Fruit fly (Drosophila melanogaster) whole organism, embryonic: ENCODE measurements around the gene Reck.

Experiments
- B-H1 ChIP-seq: fragments of 200-800 bp; sonication (Bioruptor generic); IDR thresholded peaks from 3 replicates; pipeline ENCODE4 v1.3.6; 2022; ENCODE audit warnings: missing biosample characterization, missing genetic modification characterization
- Blimp-1 ChIP-seq: fragments of 200-800 bp; sonication (Bioruptor generic); optimal IDR thresholded peaks from 3 replicates; lab custom pipeline; 2018; ENCODE audit warnings: missing biosample characterization, missing genetic modification characterization, mild to moderate bottlenecking, moderate library complexity, missing genetic modification reagents
- C15 ChIP-seq: fragments of 200-800 bp; sonication (Bioruptor generic); IDR thresholded peaks from 3 replicates; pipeline ENCODE4 v1.3.6; 2022; ENCODE audit warnings: missing biosample characterization, missing genetic modification characterization
- CG10147 ChIP-seq: fragments of 200-800 bp; sonication (Bioruptor generic); optimal IDR thresholded peaks from 2 replicates; lab custom pipeline; 2019; ENCODE audit warnings: missing biosample characterization, mild to moderate bottlenecking, missing genetic modification characterization, moderate library complexity
- CG10209 ChIP-seq: fragments of 200-800 bp; sonication (Bioruptor generic); optimal IDR thresholded peaks from 3 replicates; lab custom pipeline; 2017; ENCODE audit warnings: missing biosample characterization, mild to moderate bottlenecking, missing genetic modification characterization, missing genetic modification reagents
- CG11723 ChIP-seq: fragments of 200-800 bp; sonication (Bioruptor generic); optimal IDR thresholded peaks from 2 replicates; lab custom pipeline; 2017; ENCODE audit warnings: missing biosample characterization, mild to moderate bottlenecking, missing genetic modification characterization
- CG12769 ChIP-seq: fragments of 200-800 bp; sonication (Bioruptor generic); optimal IDR thresholded peaks from 2 replicates; lab custom pipeline; 2019; ENCODE audit warnings: missing biosample characterization, mild to moderate bottlenecking, missing genetic modification characterization, moderate library complexity
- CG13894 ChIP-seq: fragments of 200-800 bp; sonication (Bioruptor generic); optimal IDR thresholded peaks from 3 replicates; lab custom pipeline; 2018; ENCODE audit warnings: missing biosample characterization, mild to moderate bottlenecking, missing genetic modification characterization, moderate library complexity
- CG15696 ChIP-seq: fragments of 200-800 bp; sonication (Bioruptor generic); optimal IDR thresholded peaks from 2 replicates; lab custom pipeline; 2019; ENCODE audit warnings: missing biosample characterization, mild to moderate bottlenecking, missing genetic modification characterization, moderate library complexity
- CG16813 ChIP-seq: fragments of 200-800 bp; sonication (Bioruptor generic); IDR thresholded peaks from 3 replicates; pipeline ENCODE4 v1.3.6; 2022; ENCODE audit warnings: missing biosample characterization, missing genetic modification characterization; ENCODE audit not compliant: partially characterized antibody
- CG2199 ChIP-seq: fragments of 200-800 bp; sonication (Bioruptor generic); IDR thresholded peaks from 3 replicates; pipeline ENCODE4 v1.3.6; 2022; ENCODE audit warnings: missing biosample characterization, missing genetic modification characterization
- CG5953 ChIP-seq: fragments of 200-800 bp; sonication (Bioruptor generic); IDR thresholded peaks from 2 replicates; pipeline ENCODE4 v1.3.6; 2022; ENCODE audit warnings: missing biosample characterization, missing genetic modification characterization
- CG6254 ChIP-seq: fragments of 200-800 bp; sonication (Bioruptor generic); optimal IDR thresholded peaks from 3 replicates; lab custom pipeline; 2017; ENCODE audit warnings: mild to moderate bottlenecking, missing biosample characterization, missing genetic modification reagents, missing genetic modification characterization
- CG7357 ChIP-seq: fragments of 200-800 bp; sonication (Bioruptor generic); IDR thresholded peaks from 3 replicates; pipeline ENCODE4 v1.3.6; 2022; ENCODE audit warnings: missing biosample characterization, missing genetic modification characterization
- CG8089 ChIP-seq: fragments of 200-800 bp; sonication (Bioruptor generic); optimal IDR thresholded peaks from 3 replicates; lab custom pipeline; 2016; ENCODE audit warnings: missing biosample characterization, missing genetic modification characterization
- CG8765 ChIP-seq: fragments of 200-800 bp; sonication (Bioruptor generic); IDR thresholded peaks from 2 replicates; pipeline ENCODE4 v1.3.6; 2022; ENCODE audit warnings: missing biosample characterization, missing genetic modification characterization
- CG9215 ChIP-seq: fragments of 200-800 bp; sonication (Bioruptor generic); IDR thresholded peaks from 2 replicates; pipeline ENCODE4 v1.3.6; 2022; ENCODE audit warnings: missing biosample characterization, missing genetic modification characterization
- HmgD ChIP-seq: fragments of 200-800 bp; sonication (Bioruptor generic); optimal IDR thresholded peaks from 3 replicates; lab custom pipeline; 2016; ENCODE audit warnings: missing biosample characterization, missing genetic modification characterization
- Hmx ChIP-seq: fragments of 200-800 bp; sonication (Bioruptor generic); optimal IDR thresholded peaks from 2 replicates; lab custom pipeline; 2016; ENCODE audit warnings: missing biosample characterization, missing genetic modification characterization
- Jarid2 ChIP-seq: fragments of 200-800 bp; sonication (Bioruptor generic); optimal IDR thresholded peaks from 3 replicates; lab custom pipeline; 2017; ENCODE audit warnings: mild to moderate bottlenecking, missing biosample characterization, missing genetic modification reagents, missing genetic modification characterization
- NC2α ChIP-seq: fragments of 200-800 bp; sonication (Bioruptor generic); optimal IDR thresholded peaks from 2 replicates; lab custom pipeline; 2016; ENCODE audit warnings: missing biosample characterization, missing genetic modification characterization
- NfI ChIP-seq: fragments of 200-800 bp; sonication (Bioruptor generic); optimal IDR thresholded peaks from 3 replicates; lab custom pipeline; 2018; ENCODE audit warnings: missing biosample characterization, mild to moderate bottlenecking, missing genetic modification characterization, moderate library complexity
- PHDP ChIP-seq: fragments of 200-800 bp; sonication (Bioruptor generic); optimal IDR thresholded peaks from 3 replicates; lab custom pipeline; 2018; ENCODE audit warnings: missing biosample characterization, mild to moderate bottlenecking, missing genetic modification characterization, moderate library complexity
- Sox102F ChIP-seq: fragments of 200-800 bp; sonication (Bioruptor generic); optimal IDR thresholded peaks from 2 replicates; lab custom pipeline; 2018; ENCODE audit warnings: missing biosample characterization, mild to moderate bottlenecking, missing genetic modification characterization, moderate library complexity
- Stat92E ChIP-seq, 3 experiments: fragments of >200 bp in 2 of 3; fragments of 200-800 bp in 1 of 3; sonication (Bioruptor generic) in 1 of 3; optimal IDR thresholded peaks; 2 replicates each; lab custom pipeline; 2017 to 2019; ENCODE audit warnings: missing biosample characterization in 3 of 3, missing genetic modification characterization in 3 of 3, mild to moderate bottlenecking in 1 of 3, moderate library complexity in 1 of 3
- Trl ChIP-seq, 3 experiments: fragments of >200 bp in 2 of 3; fragments of 200-800 bp in 1 of 3; sonication (Bioruptor generic) in 1 of 3; optimal IDR thresholded peaks; 2 replicates in 1 of 3; 3 replicates in 2 of 3; lab custom pipeline; 2016 to 2017; ENCODE audit warnings: missing biosample characterization in 1 of 3, missing genetic modification characterization in 1 of 3
- Xrp1 ChIP-seq: fragments of 200-800 bp; sonication (Bioruptor generic); IDR thresholded peaks from 2 replicates; pipeline ENCODE4 v1.3.6; 2022; ENCODE audit warnings: missing biosample characterization, missing genetic modification characterization
- YL-1 ChIP-seq: fragments of 200-800 bp; sonication (Bioruptor generic); optimal IDR thresholded peaks from 3 replicates; lab custom pipeline; 2017; ENCODE audit warnings: missing biosample characterization, mild to moderate bottlenecking, missing genetic modification characterization
- bab2 ChIP-seq: fragments of 200-800 bp; sonication (Bioruptor generic); optimal IDR thresholded peaks from 2 replicates; lab custom pipeline; 2016; ENCODE audit warnings: missing biosample characterization, missing genetic modification characterization
- chm ChIP-seq: fragments of 200-800 bp; sonication (Bioruptor generic); IDR thresholded peaks from 2 replicates; pipeline ENCODE4 v1.3.6; 2022; ENCODE audit warnings: missing biosample characterization, missing genetic modification characterization
- croc ChIP-seq: fragments of 200-800 bp; sonication (Bioruptor generic); conservative IDR thresholded peaks from 3 replicates; pipeline ENCODE4 v1.3.6; 2022; ENCODE audit warnings: missing biosample characterization, missing genetic modification characterization
- fd102C ChIP-seq: fragments of 200-800 bp; sonication (Bioruptor generic); optimal IDR thresholded peaks from 2 replicates; lab custom pipeline; 2018; ENCODE audit warnings: missing biosample characterization, mild to moderate bottlenecking, missing genetic modification characterization, moderate library complexity
- grau ChIP-seq: fragments of 200-800 bp; optimal IDR thresholded peaks from 3 replicates; lab custom pipeline; 2019; ENCODE audit warnings: missing biosample characterization, mild to moderate bottlenecking, missing genetic modification characterization, moderate library complexity
- hb ChIP-seq: fragments of 200-800 bp; sonication (Bioruptor generic); IDR thresholded peaks from 3 replicates; pipeline ENCODE4 v1.3.6; 2022; ENCODE audit warnings: missing biosample characterization, missing genetic modification characterization; ENCODE audit not compliant: partially characterized antibody
- hkb ChIP-seq, 2 experiments: fragments of 200-800 bp in 1 of 2; fragments of >200 bp in 1 of 2; sonication (Bioruptor generic) in 1 of 2; IDR thresholded peaks in 1 of 2; optimal IDR thresholded peaks in 1 of 2; 2 replicates each; pipeline versions ENCODE4 v1.3.6 to Lab custom; 2017 to 2022; ENCODE audit warnings: missing biosample characterization in 1 of 2, missing genetic modification characterization in 1 of 2
- ind ChIP-seq: fragments of 200-800 bp; sonication (Bioruptor generic); optimal IDR thresholded peaks from 3 replicates; lab custom pipeline; 2016; ENCODE audit warnings: missing biosample characterization, missing genetic modification characterization
- mirr ChIP-seq: fragments of 200-800 bp; sonication (Bioruptor generic); optimal IDR thresholded peaks from 3 replicates; lab custom pipeline; 2018; ENCODE audit warnings: missing biosample characterization, mild to moderate bottlenecking, missing genetic modification characterization
- peb ChIP-seq: fragments of 200-800 bp; sonication (Bioruptor generic); IDR thresholded peaks from 2 replicates; pipeline ENCODE4 v1.3.6; 2022; ENCODE audit warnings: missing biosample characterization, missing genetic modification characterization
- sens ChIP-seq: fragments of 200-800 bp; sonication (Bioruptor generic); peaks from one replicate; lab custom pipeline; 2016; ENCODE audit warnings: missing biosample characterization, missing genetic modification characterization
- sna ChIP-seq: fragments of 200-800 bp; sonication (Bioruptor generic); IDR thresholded peaks from 2 replicates; pipeline ENCODE4 v1.3.6; 2022; ENCODE audit warnings: missing biosample characterization, missing genetic modification characterization; ENCODE audit not compliant: partially characterized antibody
- so ChIP-seq: fragments of 200-800 bp; sonication (Bioruptor generic); IDR thresholded peaks from 3 replicates; pipeline ENCODE4 v1.3.6; 2022; ENCODE audit warnings: missing biosample characterization, missing genetic modification characterization
- sr ChIP-seq: fragments of 200-800 bp; sonication (Bioruptor generic); IDR thresholded peaks from 3 replicates; pipeline ENCODE4 v1.3.6; 2022; ENCODE audit warnings: missing biosample characterization, missing genetic modification characterization
- stc ChIP-seq: fragments of 200-800 bp; sonication (Bioruptor generic); IDR thresholded peaks from 2 replicates; pipeline ENCODE4 v1.3.6; 2022; ENCODE audit warnings: missing biosample characterization, missing genetic modification characterization
- tgo ChIP-seq: fragments of 200-800 bp; sonication (Bioruptor generic); IDR thresholded peaks from 3 replicates; pipeline ENCODE4 v1.3.6; 2022; ENCODE audit warnings: missing biosample characterization, missing genetic modification characterization
- twi ChIP-seq: fragments of 200-800 bp; optimal IDR thresholded peaks from 2 replicates; lab custom pipeline; 2019; ENCODE audit warnings: missing biosample characterization, mild to moderate bottlenecking, missing genetic modification characterization, moderate library complexity
- usp ChIP-seq: fragments of >200 bp; optimal IDR thresholded peaks from 2 replicates; lab custom pipeline; 2017; ENCODE audit warnings: missing biosample characterization, missing genetic modification characterization
- z ChIP-seq: fragments of 200-800 bp; sonication (Bioruptor generic); IDR thresholded peaks from 3 replicates; pipeline ENCODE4 v1.3.6; 2022; ENCODE audit warnings: missing biosample characterization, missing genetic modification characterization

Reck gene

DNA sequence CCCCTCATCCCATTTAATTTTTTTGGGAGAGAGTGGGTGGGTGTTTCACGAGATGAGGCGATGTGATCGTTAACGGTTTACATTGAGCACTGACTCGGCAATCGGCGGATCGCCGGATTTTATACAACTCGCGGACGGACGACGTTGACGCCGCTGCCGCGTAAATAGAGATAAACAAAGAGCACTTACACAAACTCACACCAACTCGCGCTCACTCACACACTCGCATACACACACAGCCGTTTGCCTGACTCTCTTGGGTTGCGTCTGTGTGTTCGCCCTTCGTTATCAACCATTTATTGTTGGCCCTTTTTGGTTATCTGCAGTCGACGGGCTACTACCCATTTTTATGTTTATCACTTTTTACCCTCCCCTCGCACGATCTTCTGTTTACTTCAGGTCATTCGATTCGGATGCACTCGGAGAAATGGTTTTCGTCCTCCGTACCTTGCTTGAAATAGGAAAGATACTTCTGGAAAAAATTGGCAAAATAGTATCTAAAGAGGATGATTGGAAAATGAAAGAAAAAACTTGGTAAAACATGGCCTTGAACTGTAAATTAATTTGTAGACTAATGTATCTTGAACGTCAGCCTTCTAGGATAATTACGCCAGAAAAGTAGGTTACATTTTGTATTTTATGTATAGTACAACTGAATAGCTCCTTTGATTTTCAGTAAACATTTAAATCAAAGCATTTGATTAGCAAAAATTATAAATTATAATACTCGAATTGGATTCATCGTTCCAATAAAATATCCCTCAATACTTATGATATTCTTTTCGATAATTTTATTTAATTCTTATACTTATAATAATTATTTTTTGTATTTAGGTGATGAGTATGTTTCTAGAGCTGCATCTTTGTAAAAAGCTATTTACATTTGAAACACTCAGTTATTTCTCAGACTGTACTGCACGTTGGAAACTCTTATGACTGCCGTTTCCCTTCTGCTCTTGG lies 36.0 kb downstream of the Reck start (continued):
- TF ChIP-seq ind (GFP tag; lab: Kevin White, UChicago) (peak; percentile 5), CG12769 (tag; lab: Kevin White, UChicago) (peak; percentile 58), peb (GFP tag; lab: Robert Waterston, UW) (no peak), CG9215 (GFP tag; lab: Robert Waterston, UW) (no peak), C15 (GFP tag; lab: Robert Waterston, UW) (no peak), NfI (GFP tag; lab: Kevin White, UChicago) (peak; percentile 20), grau (tag; lab: Kevin White, UChicago) (peak; percentile 45), croc (GFP tag; lab: Robert Waterston, UW) (no peak), CG10209 (GFP tag; lab: Kevin White, UChicago) (peak; percentile 2), CG8765 (GFP tag; lab: Robert Waterston, UW) (no peak), CG13894 (tag; lab: Kevin White, UChicago) (no peak), Trl (optimal IDR thresholded peaks at IDR 0.05; lab: Kevin White, UChicago) (peak; percentile 58 to 63), Trl (GFP tag; optimal IDR thresholded peaks at IDR 0.05; lab: Kevin White, UChicago) (no peak), HmgD (GFP tag; lab: Kevin White, UChicago) (no peak), hb (GFP tag; lab: Robert Waterston, UW) (no peak), YL-1 (GFP tag; lab: Kevin White, UChicago) (peak; percentile 35), z (GFP tag; lab: Robert Waterston, UW) (peak; percentile 72; the same call in 2 of the 3 replicates), CG8089 (GFP tag; lab: Kevin White, UChicago) (no peak), sr (GFP tag; lab: Robert Waterston, UW) (no peak; the same call in 2 of the 3 replicates), sna (GFP tag; lab: Robert Waterston, UW) (peak; percentile 60; the same call in 1 of the 2 replicates), tgo (GFP tag; lab: Robert Waterston, UW) (no peak), Blimp-1 (GFP tag; lab: Kevin White, UChicago) (peak; percentile 7), hkb (optimal IDR thresholded peaks at IDR 0.05; lab: Kevin White, UChicago) (no peak), hkb (GFP tag; IDR thresholded peaks at IDR 0.05; lab: Robert Waterston, UW) (peak; percentile 68), CG5953 (GFP tag; lab: Robert Waterston, UW) (peak; percentile 42; the same call in 1 of the 2 replicates), Stat92E (GFP tag; optimal IDR thresholded peaks at IDR 0.05; lab: Kevin White, UChicago) (peak in 1 of 3 experiments; percentile 7), Sox102F (peak; percentile 52), CG16813 (GFP tag; lab: Robert Waterston, UW) (no peak; the same call in 2 of the 3 replicates), CG11723 (GFP tag; lab: Kevin White, UChicago) (no peak), PHDP (tag; lab: Kevin White, UChicago) (no peak), so (GFP tag; lab: Robert Waterston, UW) (peak; percentile 26; the same call in 1 of the 3 replicates), bab2 (no peak)

- TF ChIP-seq usp (GFP tag; lab: Kevin White, UChicago) (no peak), chm (0 out of 2 replicates have a peak, but pooled peaks have one; percentile 57), mirr (GFP tag; lab: Kevin White, UChicago) (no peak), Jarid2 (GFP tag; lab: Kevin White, UChicago) (peak; percentile 15), CG2199 (GFP tag; lab: Robert Waterston, UW) (peak; percentile 95), CG15696 (tag; lab: Kevin White, UChicago) (peak; percentile 24), CG6254 (GFP tag; lab: Kevin White, UChicago) (no peak), CG7357 (GFP tag; lab: Robert Waterston, UW) (no peak), peb (GFP tag; lab: Robert Waterston, UW) (no peak), fd102C (GFP tag; lab: Kevin White, UChicago) (peak; percentile 0), sens (GFP tag; lab: Kevin White, UChicago) (peak; percentile 17), Hmx (no peak), Xrp1 (GFP tag; lab: Robert Waterston, UW) (0 out of 2 replicates have a peak, but pooled peaks have one; percentile 13), CG10147 (GFP tag; lab: Kevin White, UChicago) (no peak), stc (GFP tag; lab: Robert Waterston, UW) (no peak), NC2α (GFP tag; lab: Kevin White, UChicago) (no peak), twi (tag; lab: Kevin White, UChicago) (peak; percentile 100), B-H1 (GFP tag; lab: Robert Waterston, UW) (no peak)
Measured at dm6 chr3L:14976026-14976425, 37.8 kb downstream of the Reck start.
